Worm (Caenorhabditis elegans): ENCODE data around the gene rpl-23.
A peak's percentile ranks its signal among the peaks of the same experiment; 100 is the strongest.

Gene rpl-23

DNA sequence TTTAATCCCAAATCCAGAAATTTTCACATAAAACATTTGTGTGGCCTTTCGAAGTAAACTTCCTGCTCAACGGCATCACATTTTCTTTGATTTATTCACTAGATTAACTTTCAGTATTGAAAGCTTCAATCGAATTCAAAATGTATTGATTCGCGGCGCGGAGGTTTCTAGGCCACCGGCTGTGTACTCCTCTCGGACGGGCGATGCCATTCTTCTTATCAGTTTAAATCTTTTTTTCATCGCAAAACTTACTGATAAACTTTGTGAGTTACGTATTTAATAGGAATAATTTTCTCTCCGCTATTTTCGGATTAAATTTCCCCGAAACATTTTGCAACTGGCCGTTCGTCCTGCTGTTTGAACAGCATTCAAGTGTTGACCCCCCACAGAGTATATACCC is 16.0 kb upstream of the rpl-23 start (continued):
- TF ChIP-seq egl-44 (GFP tag; IDR thresholded peaks at IDR 0.05) (no peak), nhr-179 (tag; optimal IDR thresholded peaks at IDR 0.05) (no peak), nhr-27 (tag; optimal IDR thresholded peaks at IDR 0.05) (no peak), D2030.7 (GFP tag; IDR thresholded peaks at IDR 0.05) (no peak), ZK185.1 (tag; optimal IDR thresholded peaks at IDR 0.05; ENCODE audit: poor library complexity, severe bottlenecking) (peak; percentile 96), aptf-3 (GFP tag; IDR thresholded peaks at IDR 0.05) (no peak), fkh-3 (tag; optimal IDR thresholded peaks at IDR 0.05) (no peak), hmg-1.2 (GFP tag; IDR thresholded peaks at IDR 0.05) (no peak), madf-10 (tag; optimal IDR thresholded peaks at IDR 0.05) (peak; percentile 27), egl-18 (GFP tag; IDR thresholded peaks at IDR 0.05) (no peak), let-607 (tag; optimal IDR thresholded peaks at IDR 0.05) (peak in 1 of 2 experiments; percentile 47), nfyb-1 (GFP tag; IDR thresholded peaks at IDR 0.05) (peak; percentile 62; the same call in 1 of the 2 replicates), F55B11.4 (tag; optimal IDR thresholded peaks at IDR 0.05; ENCODE audit: borderline replicate concordance, insufficient read depth) (no peak), Y53F4B.3 (GFP tag; IDR thresholded peaks at IDR 0.05) (no peak), lsl-1 (GFP tag; optimal IDR thresholded peaks at IDR 0.05) (no peak), hmg-20 (GFP tag; IDR thresholded peaks at IDR 0.05) (no peak), F22D6.2 (tag; optimal IDR thresholded peaks at IDR 0.05) (peak; percentile 25), gei-17 (GFP tag; optimal IDR thresholded peaks at IDR 0.05) (peak; percentile 4), xnd-1 (tag; optimal IDR thresholded peaks at IDR 0.05) (no peak)

ce11 chrIII:5721488-5721887 is 15.6 kb upstream of the rpl-23 start:
- TF ChIP-seq athp-1 (tag; optimal IDR thresholded peaks at IDR 0.05) (no peak), lin-26 (GFP tag; IDR thresholded peaks at IDR 0.05) (no peak), unc-130 (GFP tag; optimal IDR thresholded peaks at IDR 0.05) (no peak), F37B4.10 (GFP tag; IDR thresholded peaks at IDR 0.05) (no peak), hmg-1.2 (GFP tag; IDR thresholded peaks at IDR 0.05) (no peak), pha-4 (tag; optimal IDR thresholded peaks at IDR 0.05) (no peak), ceh-100 (GFP tag; IDR thresholded peaks at IDR 0.05) (no peak), Y53G8AR.9 (GFP tag; conservative IDR thresholded peaks at IDR 0.05) (no peak), unc-62 (GFP tag; optimal IDR thresholded peaks at IDR 0.05) (no peak)

DNA sequence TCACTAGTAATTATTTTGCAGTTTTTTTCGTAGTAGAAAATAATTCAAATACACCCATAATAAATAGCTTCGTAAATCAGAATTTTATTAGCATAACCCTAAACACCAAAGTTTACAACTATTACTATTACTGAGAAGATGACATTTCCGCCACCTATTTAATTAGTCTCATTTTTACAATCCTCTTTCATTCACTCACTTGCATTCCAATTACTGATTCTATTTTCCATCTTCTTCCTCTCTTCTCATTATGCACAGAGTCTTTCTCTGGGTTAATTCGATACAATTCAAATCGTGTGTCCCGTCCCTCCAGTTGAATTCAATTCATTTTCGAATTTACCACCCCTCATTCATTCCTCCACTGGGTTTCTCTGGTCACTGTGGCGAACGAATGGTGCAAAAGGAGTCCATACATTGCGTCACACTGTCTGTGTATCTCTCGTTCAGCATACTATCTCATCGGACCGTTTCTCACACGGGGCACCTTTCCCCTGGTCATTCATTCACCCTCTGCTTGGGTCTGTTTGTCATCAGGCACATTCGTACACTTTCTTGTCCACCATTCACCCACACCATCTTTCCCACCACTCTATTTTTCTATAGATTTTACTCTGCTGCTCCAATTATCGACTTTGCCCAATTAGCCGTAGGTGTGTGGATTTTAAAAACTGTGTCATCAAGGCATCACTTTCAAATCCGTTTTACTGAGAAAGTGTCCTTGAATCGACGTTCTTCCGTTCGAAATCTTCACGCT is 14.5 kb upstream of the rpl-23 start:
- TF ChIP-seq nhr-27 (tag; optimal IDR thresholded peaks at IDR 0.05) (no peak), F23B12.7 (tag; optimal IDR thresholded peaks at IDR 0.05; ENCODE audit: insufficient read depth) (no peak), dpff-1 (tag; optimal IDR thresholded peaks at IDR 0.05) (no peak), hrde-1 (tag; optimal IDR thresholded peaks at IDR 0.05; ENCODE audit: borderline replicate concordance) (no peak), B0019.2 (GFP tag; conservative IDR thresholded peaks at IDR 0.05) (no peak), Y95B8A.8 (GFP tag; IDR thresholded peaks at IDR 0.05) (no peak), lin-54 (GFP tag; optimal IDR thresholded peaks at IDR 0.05) (no peak), aptf-2 (GFP tag; conservative IDR thresholded peaks at IDR 0.05) (no peak), ztf-3 (GFP tag; optimal IDR thresholded peaks at IDR 0.05) (no peak), nfyb-1 (GFP tag; IDR thresholded peaks at IDR 0.05) (no peak), bed-1 (GFP tag; IDR thresholded peaks at IDR 0.05) (no peak), rpc-1 (optimal IDR thresholded peaks at IDR 0.05) (no peak), rpc-1 (tag; optimal IDR thresholded peaks at IDR 0.05) (no peak), xnd-1 (tag; optimal IDR thresholded peaks at IDR 0.05) (no peak), mes-4 (tag; optimal IDR thresholded peaks at IDR 0.05) (no peak), cebp-1 (GFP tag; IDR thresholded peaks at IDR 0.05) (no peak), cebp-1 (tag; optimal IDR thresholded peaks at IDR 0.05) (no peak), Y53G8AR.9 (GFP tag; conservative IDR thresholded peaks at IDR 0.05) (no peak), mcd-1 (GFP tag; IDR thresholded peaks at IDR 0.05) (no peak)
